Fruit fly (Drosophila melanogaster) whole organism, embryonic: ENCODE results near the gene CG9467.
A peak's percentile ranks its signal among the peaks of the same experiment; 100 is the strongest.

ENCODE experiments used
- Abd-B ChIP-seq: fragments of 200-800 bp; sonication (Bioruptor generic); optimal IDR thresholded peaks from 2 replicates; lab custom pipeline; 2018; ENCODE audit warnings: missing biosample characterization, mild to moderate bottlenecking, missing genetic modification characterization, moderate library complexity
- CG10209 ChIP-seq: fragments of 200-800 bp; sonication (Bioruptor generic); optimal IDR thresholded peaks from 3 replicates; lab custom pipeline; 2017; ENCODE audit warnings: missing biosample characterization, mild to moderate bottlenecking, missing genetic modification characterization, missing genetic modification reagents
- CG10274 ChIP-seq: fragments of 200-800 bp; sonication (Bioruptor generic); optimal IDR thresholded peaks from 3 replicates; lab custom pipeline; 2017; ENCODE audit warnings: missing biosample characterization, mild to moderate bottlenecking, missing genetic modification characterization
- CG11093 ChIP-seq: fragments of 200-800 bp; sonication (Bioruptor generic); IDR thresholded peaks from 3 replicates; pipeline ENCODE4 v1.3.6; 2022; ENCODE audit warnings: missing biosample characterization, missing genetic modification characterization
- CG11560 ChIP-seq: fragments of 200-800 bp; sonication (Bioruptor generic); IDR thresholded peaks from 3 replicates; pipeline ENCODE4 v1.3.6; 2022; ENCODE audit warnings: missing biosample characterization, missing genetic modification characterization
- CG1233 ChIP-seq: fragments of 200-800 bp; sonication (Bioruptor generic); optimal IDR thresholded peaks from 4 replicates; lab custom pipeline; 2018; ENCODE audit warnings: missing biosample characterization, mild to moderate bottlenecking, missing genetic modification characterization
- CG15601 ChIP-seq: fragments of 200-800 bp; sonication (Bioruptor generic); optimal IDR thresholded peaks from 3 replicates; lab custom pipeline; 2019; ENCODE audit warnings: missing biosample characterization, mild to moderate bottlenecking, missing genetic modification characterization, moderate library complexity
- CG16779 ChIP-seq: fragments of 200-800 bp; sonication (Bioruptor generic); IDR thresholded peaks from 2 replicates; pipeline ENCODE4 v1.3.6; 2022; ENCODE audit warnings: missing biosample characterization, missing genetic modification characterization
- CG17186 ChIP-seq: fragments of 200-800 bp; sonication (Bioruptor generic); optimal IDR thresholded peaks from 3 replicates; lab custom pipeline; 2017; ENCODE audit warnings: missing biosample characterization, missing genetic modification reagents, missing genetic modification characterization
- CG17385 ChIP-seq: fragments of 200-800 bp; sonication (Bioruptor generic); optimal IDR thresholded peaks from 3 replicates; lab custom pipeline; 2018; ENCODE audit warnings: missing biosample characterization, mild to moderate bottlenecking, missing genetic modification characterization
- CG1792 ChIP-seq: fragments of 200-800 bp; sonication (Bioruptor generic); optimal IDR thresholded peaks from 2 replicates; lab custom pipeline; 2016; ENCODE audit warnings: missing biosample characterization, missing genetic modification characterization
- CG2120 ChIP-seq: fragments of 200-800 bp; sonication (Bioruptor generic); optimal IDR thresholded peaks from 3 replicates; lab custom pipeline; 2016; ENCODE audit warnings: missing biosample characterization, missing genetic modification characterization
- CG3163 ChIP-seq: fragments of 200-800 bp; sonication (Bioruptor generic); optimal IDR thresholded peaks from 3 replicates; lab custom pipeline; 2016; ENCODE audit warnings: missing biosample characterization, missing genetic modification characterization
- CG33213 ChIP-seq: fragments of 200-800 bp; sonication (Bioruptor generic); optimal IDR thresholded peaks from 3 replicates; lab custom pipeline; 2016; ENCODE audit warnings: missing biosample characterization, missing genetic modification characterization
- CG4820 ChIP-seq: fragments of 200-800 bp; sonication (Bioruptor generic); optimal IDR thresholded peaks from 3 replicates; lab custom pipeline; 2016; ENCODE audit warnings: missing biosample characterization, missing genetic modification characterization
- CG7928 ChIP-seq: fragments of 200-800 bp; sonication (Bioruptor generic); optimal IDR thresholded peaks from 2 replicates; lab custom pipeline; 2017; ENCODE audit warnings: missing biosample characterization, mild to moderate bottlenecking, missing genetic modification characterization
- CG9727 ChIP-seq: fragments of 200-800 bp; sonication (Bioruptor generic); optimal IDR thresholded peaks from 3 replicates; lab custom pipeline; 2017; ENCODE audit warnings: missing biosample characterization, mild to moderate bottlenecking, missing genetic modification characterization
- Ets65A ChIP-seq: fragments of 200-800 bp; sonication (Bioruptor generic); peaks from one replicate; lab custom pipeline; 2016; ENCODE audit warnings: missing biosample characterization, missing genetic modification characterization
- HmgD ChIP-seq: fragments of 200-800 bp; sonication (Bioruptor generic); optimal IDR thresholded peaks from 3 replicates; lab custom pipeline; 2016; ENCODE audit warnings: missing biosample characterization, missing genetic modification characterization
- Hmx ChIP-seq: fragments of 200-800 bp; sonication (Bioruptor generic); optimal IDR thresholded peaks from 2 replicates; lab custom pipeline; 2016; ENCODE audit warnings: missing biosample characterization, missing genetic modification characterization
- MBD-R2 ChIP-seq: fragments of 200-800 bp; sonication (Bioruptor generic); IDR thresholded peaks from 2 replicates; pipeline ENCODE4 v1.3.6; 2022; ENCODE audit warnings: missing biosample characterization, missing genetic modification characterization
- MESR4 ChIP-seq: fragments of 200-800 bp; sonication (Bioruptor generic); optimal IDR thresholded peaks from 2 replicates; lab custom pipeline; 2018; ENCODE audit warnings: missing biosample characterization, mild to moderate bottlenecking, missing genetic modification characterization, moderate library complexity
- Mad ChIP-seq: fragments of 200-800 bp; sonication (Bioruptor generic); optimal IDR thresholded peaks from 2 replicates; lab custom pipeline; 2016; ENCODE audit warnings: missing biosample characterization, missing genetic modification characterization
- NC2α ChIP-seq: fragments of 200-800 bp; sonication (Bioruptor generic); optimal IDR thresholded peaks from 2 replicates; lab custom pipeline; 2016; ENCODE audit warnings: missing biosample characterization, missing genetic modification characterization
- Nf-YC ChIP-seq: fragments of 200-800 bp; optimal IDR thresholded peaks from 3 replicates; lab custom pipeline; 2019; ENCODE audit warnings: missing biosample characterization, mild to moderate bottlenecking, missing genetic modification characterization, moderate library complexity
- Ravus ChIP-seq: fragments of 200-800 bp; sonication (Bioruptor generic); IDR thresholded peaks from 2 replicates; pipeline ENCODE4 v1.3.6; 2022; ENCODE audit warnings: missing biosample characterization, missing genetic modification characterization
- Rfx ChIP-seq: fragments of 200-800 bp; sonication (Bioruptor generic); IDR thresholded peaks from 2 replicates; pipeline ENCODE4 v1.3.6; 2022; ENCODE audit warnings: missing biosample characterization, missing genetic modification characterization
- Tbp ChIP-seq: fragments of >200 bp; optimal IDR thresholded peaks from 2 replicates; lab custom pipeline; 2018; ENCODE audit warnings: missing biosample characterization, missing genetic modification characterization
- Vsx1 ChIP-seq: fragments of 200-800 bp; sonication (Bioruptor generic); optimal IDR thresholded peaks from 2 replicates; lab custom pipeline; 2017; ENCODE audit warnings: missing biosample characterization, mild to moderate bottlenecking, missing genetic modification characterization, missing genetic modification reagents
- ab ChIP-seq: fragments of 200-800 bp; sonication (Bioruptor generic); optimal IDR thresholded peaks from 2 replicates; lab custom pipeline; 2016; ENCODE audit warnings: missing biosample characterization, missing genetic modification characterization
- bsh ChIP-seq, 2 experiments: fragments of 200-800 bp; sonication (Bioruptor generic); optimal IDR thresholded peaks; 2 replicates each; lab custom pipeline; 2017 to 2018; ENCODE audit warnings: mild to moderate bottlenecking in 2 of 2, missing biosample characterization in 2 of 2, missing genetic modification characterization in 2 of 2, moderate library complexity in 1 of 2
- ci ChIP-seq: fragments of 200-800 bp; sonication (Bioruptor generic); IDR thresholded peaks from 3 replicates; pipeline ENCODE4 v1.3.6; 2022; ENCODE audit warnings: missing biosample characterization, missing genetic modification characterization
- cwo ChIP-seq: fragments of 200-800 bp; sonication (Bioruptor generic); optimal IDR thresholded peaks from 3 replicates; lab custom pipeline; 2017; ENCODE audit warnings: missing biosample characterization, missing genetic modification characterization, mild to moderate bottlenecking, moderate library complexity, missing genetic modification reagents
- fd3F ChIP-seq: fragments of 200-800 bp; sonication (Bioruptor generic); optimal IDR thresholded peaks from 2 replicates; lab custom pipeline; 2018; ENCODE audit warnings: missing biosample characterization, mild to moderate bottlenecking, missing genetic modification characterization, moderate library complexity
- hbn ChIP-seq: fragments of 200-800 bp; sonication (Bioruptor generic); IDR thresholded peaks from 2 replicates; pipeline ENCODE4 v1.3.6; 2022; ENCODE audit warnings: missing biosample characterization, missing genetic modification characterization; ENCODE audit not compliant: partially characterized antibody
- kah ChIP-seq: fragments of 200-800 bp; sonication (Bioruptor generic); optimal IDR thresholded peaks from 2 replicates; lab custom pipeline; 2018; ENCODE audit warnings: missing biosample characterization, mild to moderate bottlenecking, missing genetic modification characterization
- ken ChIP-seq: fragments of 200-800 bp; sonication (Bioruptor generic); IDR thresholded peaks from 3 replicates; pipeline ENCODE4 v1.3.6; 2022; ENCODE audit warnings: missing biosample characterization, missing genetic modification characterization
- nom ChIP-seq: fragments of 200-800 bp; sonication (Bioruptor generic); optimal IDR thresholded peaks from 2 replicates; lab custom pipeline; 2017; ENCODE audit warnings: missing biosample characterization, missing genetic modification characterization, mild to moderate bottlenecking, moderate library complexity, missing genetic modification reagents
- pan ChIP-seq, 4 experiments: fragments of >200 bp in 3 of 4; fragments of 200-800 bp in 1 of 4; sonication (Bioruptor generic) in 1 of 4; optimal IDR thresholded peaks in 3 of 4; IDR thresholded peaks in 1 of 4; 2 replicates each; pipeline versions ENCODE4 v1.3.6 to Lab custom; 2017 to 2022; ENCODE audit warnings: missing biosample characterization in 2 of 4, missing genetic modification characterization in 2 of 4, mixed read lengths in 1 of 4
- pho ChIP-seq: fragments of 200-800 bp; sonication (Bioruptor generic); optimal IDR thresholded peaks from 2 replicates; lab custom pipeline; 2016; ENCODE audit warnings: missing biosample characterization, missing genetic modification characterization
- repo ChIP-seq: fragments of 200-800 bp; sonication (Bioruptor generic); optimal IDR thresholded peaks from 2 replicates; lab custom pipeline; 2016; ENCODE audit warnings: missing biosample characterization, missing genetic modification characterization
- sd ChIP-seq: fragments of 200-800 bp; sonication (Bioruptor generic); optimal IDR thresholded peaks from 3 replicates; lab custom pipeline; 2018; ENCODE audit warnings: missing biosample characterization, mild to moderate bottlenecking, missing genetic modification characterization, moderate library complexity
- sim ChIP-seq: fragments of 200-800 bp; sonication (Bioruptor generic); IDR thresholded peaks from 2 replicates; pipeline ENCODE4 v1.3.6; 2022; ENCODE audit warnings: missing biosample characterization, missing genetic modification characterization
- stc ChIP-seq: fragments of 200-800 bp; sonication (Bioruptor generic); IDR thresholded peaks from 2 replicates; pipeline ENCODE4 v1.3.6; 2022; ENCODE audit warnings: missing biosample characterization, missing genetic modification characterization
- tll ChIP-seq, 2 experiments: fragments of 200-800 bp in 1 of 2; fragments of >200 bp in 1 of 2; sonication (Bioruptor generic) in 1 of 2; optimal IDR thresholded peaks; 2 replicates each; lab custom pipeline; 2017 to 2019; ENCODE audit warnings: missing biosample characterization in 2 of 2, missing genetic modification characterization in 2 of 2, mild to moderate bottlenecking in 1 of 2, moderate library complexity in 1 of 2
- ttk ChIP-seq: fragments of 200-800 bp; sonication (Bioruptor generic); IDR thresholded peaks from 2 replicates; pipeline ENCODE4 v2.1.2; 2022; ENCODE audit warnings: missing biosample characterization, missing genetic modification characterization
- tx ChIP-seq: fragments of 200-800 bp; sonication (Bioruptor generic); optimal IDR thresholded peaks from 2 replicates; lab custom pipeline; 2016; ENCODE audit warnings: missing biosample characterization, missing genetic modification characterization
- unc-4 ChIP-seq: fragments of 200-800 bp; sonication (Bioruptor generic); IDR thresholded peaks from 2 replicates; pipeline ENCODE4 v1.3.6; 2022; ENCODE audit warnings: missing biosample characterization, missing genetic modification characterization; ENCODE audit not compliant: partially characterized antibody
- vnd ChIP-seq: fragments of 200-800 bp; sonication (Bioruptor generic); IDR thresholded peaks from 3 replicates; pipeline ENCODE4 v1.3.6; 2022; ENCODE audit warnings: missing biosample characterization, missing genetic modification characterization; ENCODE audit not compliant: partially characterized antibody
- wdn ChIP-seq: fragments of 200-800 bp; sonication (Bioruptor generic); IDR thresholded peaks from 2 replicates; pipeline ENCODE4 v1.3.6; 2022; ENCODE audit warnings: missing biosample characterization, missing genetic modification characterization

Gene CG9467

DNA sequence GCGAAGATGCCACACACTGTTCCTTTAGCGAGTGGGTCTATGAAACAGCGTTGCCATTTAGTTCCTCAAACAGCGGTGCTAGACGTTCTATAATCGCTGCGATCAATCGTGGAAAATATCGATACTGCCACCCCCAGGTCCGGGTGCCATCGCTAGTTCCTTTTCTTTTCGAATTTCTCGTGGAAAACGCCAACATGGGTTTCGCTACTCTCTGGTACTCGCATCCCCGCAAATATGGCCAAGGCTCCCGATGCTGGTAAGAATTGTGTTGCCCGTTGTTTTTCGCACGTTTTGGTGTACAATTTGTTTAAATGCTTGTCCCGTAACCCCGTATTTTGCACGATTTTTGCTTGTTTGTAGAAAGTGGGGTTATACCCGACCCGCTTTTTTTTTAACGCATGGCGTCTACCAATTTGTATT lies 22.9 kb downstream of the CG9467 start, which contains the start of gene RpS29 (continued):
- TF ChIP-seq repo (GFP tag; lab: Kevin White, UChicago) (peak; percentile 71), CG4820 (GFP tag; lab: Kevin White, UChicago) (peak; percentile 52), CG15601 (peak; percentile 81), wdn (GFP tag; lab: Robert Waterston, UW) (peak; percentile 56; the same call in 1 of the 2 replicates), CG17186 (GFP tag; lab: Kevin White, UChicago) (peak; percentile 90), hbn (GFP tag; lab: Robert Waterston, UW) (peak; percentile 96), unc-4 (GFP tag; lab: Robert Waterston, UW) (peak; percentile 97), CG3163 (peak; percentile 80), CG10274 (peak; percentile 47), Rfx (GFP tag; lab: Robert Waterston, UW) (peak; percentile 95), CG1233 (peak; percentile 60), fd3F (GFP tag; lab: Kevin White, UChicago) (peak; percentile 55), CG2120 (GFP tag; lab: Kevin White, UChicago) (peak; percentile 90), sd (tag; lab: Kevin White, UChicago) (peak; percentile 44), Mad (GFP tag; lab: Kevin White, UChicago) (peak; percentile 85), Vsx1 (GFP tag; lab: Kevin White, UChicago) (peak; percentile 72), ci (peak; percentile 93), sim (no peak), CG17385 (GFP tag; lab: Kevin White, UChicago) (peak; percentile 54), pan (optimal IDR thresholded peaks at IDR 0.05; lab: Kevin White, UChicago) (no peak), pan (GFP tag; optimal IDR thresholded peaks at IDR 0.05 in 1 of 2, IDR thresholded peaks at IDR 0.05 in 1 of 2) (peak in 1 of 2 experiments; percentile 76), CG16779 (GFP tag; lab: Robert Waterston, UW) (peak; percentile 67), kah (GFP tag; lab: Kevin White, UChicago) (peak; percentile 45), CG11560 (tag; lab: Robert Waterston, UW) (peak; percentile 74; the same call in 2 of the 3 replicates), ken (GFP tag; lab: Robert Waterston, UW) (peak; percentile 92), ab (GFP tag; lab: Kevin White, UChicago) (peak; percentile 57), CG11093 (GFP tag; lab: Robert Waterston, UW) (no peak), CG10209 (GFP tag; lab: Kevin White, UChicago) (peak; percentile 72), CG33213 (GFP tag; lab: Kevin White, UChicago) (peak; percentile 94), MESR4 (GFP tag; lab: Kevin White, UChicago) (peak; percentile 99), Tbp (GFP tag; lab: Kevin White, UChicago) (peak; percentile 61), CG7928 (GFP tag; lab: Kevin White, UChicago) (peak; percentile 74), Nf-YC (peak; percentile 68), bsh (GFP tag; optimal IDR thresholded peaks at IDR 0.05; lab: Kevin White, UChicago) (peak; percentile 46 to 49), CG9727 (GFP tag; lab: Kevin White, UChicago) (peak; percentile 70), Abd-B (GFP tag; lab: Kevin White, UChicago) (peak; percentile 40), HmgD (GFP tag; lab: Kevin White, UChicago) (peak; percentile 92), MBD-R2 (GFP tag; lab: Robert Waterston, UW) (peak; percentile 78), tll (GFP tag; optimal IDR thresholded peaks at IDR 0.05; lab: Kevin White, UChicago) (no peak), Hmx (GFP tag; lab: Kevin White, UChicago) (no peak), cwo (peak; percentile 48), NC2α (GFP tag; lab: Kevin White, UChicago) (peak; percentile 53), pho (peak; percentile 89), stc (peak; percentile 71), Ets65A (peak; percentile 99), Ravus (no peak), CG1792 (GFP tag; lab: Kevin White, UChicago) (peak; percentile 81), ttk (peak; percentile 79), vnd (peak; percentile 84), tx (GFP tag; lab: Kevin White, UChicago) (peak; percentile 80), nom (GFP tag; lab: Kevin White, UChicago) (peak; percentile 78)
